Worm (Caenorhabditis elegans) whole organism, L1 larva: ENCODE data around the gene gcy-7.
A peak's percentile ranks its signal among the peaks of the same experiment; 100 is the strongest.

ENCODE experiments used
- C04F5.9 ChIP-seq: sonication (generic microtip); optimal IDR thresholded peaks from 2 replicates; lab custom pipeline; 2016; ENCODE audit warnings: missing genetic modification characterization, missing compliant biosample characterization
- C34B4.2 ChIP-seq: sonication (generic microtip); optimal IDR thresholded peaks from 2 replicates; lab custom pipeline; 2017; ENCODE audit warnings: mild to moderate bottlenecking, missing genetic modification characterization, missing compliant biosample characterization
- F16B12.6 ChIP-seq: fragments of 150-350 bp; optimal IDR thresholded peaks from 2 replicates; lab custom pipeline; 2014; ENCODE audit warnings: missing biosample characterization, missing genetic modification characterization
- aly-2 ChIP-seq: fragments of 150-350 bp; optimal IDR thresholded peaks from 2 replicates; lab custom pipeline; 2014; ENCODE audit warnings: missing biosample characterization, missing genetic modification characterization
- ama-1 ChIP-seq: fragments of 150-350 bp; optimal IDR thresholded peaks from 2 replicates; lab custom pipeline; 2014
- ceh-63 ChIP-seq: fragments of 200-800 bp; sonication (Bioruptor generic); optimal IDR thresholded peaks from 2 replicates; lab custom pipeline; 2018; ENCODE audit warnings: mild to moderate bottlenecking, missing genetic modification characterization, missing compliant biosample characterization
- ceh-88 ChIP-seq: fragments of 200-800 bp; sonication (Bioruptor generic); IDR thresholded peaks from 2 replicates; pipeline ENCODE4 v1.3.6; 2022; ENCODE audit warnings: missing genetic modification characterization, missing compliant biosample characterization
- ces-1 ChIP-seq: fragments of 150-350 bp; optimal IDR thresholded peaks from 2 replicates; lab custom pipeline; 2014; ENCODE audit warnings: missing biosample characterization, missing genetic modification reagents, missing genetic modification characterization
- dpl-1 ChIP-seq, 3 experiments: fragments of 150-350 bp in 2 of 3; sonication (generic microtip) in 1 of 3; optimal IDR thresholded peaks; 2 replicates each; lab custom pipeline; 2014 to 2017; ENCODE audit warnings: missing biosample characterization in 3 of 3, missing genetic modification characterization in 3 of 3, missing genetic modification reagents in 3 of 3
- efl-3 ChIP-seq: fragments of 200-800 bp; sonication (Bioruptor generic); optimal IDR thresholded peaks from 2 replicates; lab custom pipeline; 2018; ENCODE audit warnings: mild to moderate bottlenecking, missing genetic modification characterization, missing compliant biosample characterization
- egl-13 ChIP-seq: sonication (generic microtip); optimal IDR thresholded peaks from 2 replicates; lab custom pipeline; 2016; ENCODE audit warnings: missing genotype, missing genetic modification reagents, missing genetic modification characterization, missing compliant biosample characterization
- egl-27 ChIP-seq, 2 experiments: fragments of 150-350 bp in 1 of 2; sonication (generic microtip); optimal IDR thresholded peaks; 3 replicates each; lab custom pipeline; 2017 to 2018; ENCODE audit warnings: missing biosample characterization in 2 of 2, missing genetic modification characterization in 2 of 2, missing genetic modification reagents in 2 of 2
- fkh-10 ChIP-seq: sonication (generic microtip); optimal IDR thresholded peaks from 2 replicates; lab custom pipeline; 2017; ENCODE audit warnings: missing biosample characterization, missing genetic modification reagents, missing genetic modification characterization
- fkh-8 ChIP-seq: sonication (generic microtip); optimal IDR thresholded peaks from 2 replicates; lab custom pipeline; 2016; ENCODE audit warnings: mild to moderate bottlenecking, missing genetic modification characterization, missing compliant biosample characterization
- fos-1 ChIP-seq: fragments of 150-350 bp; optimal IDR thresholded peaks from 2 replicates; lab custom pipeline; 2014; ENCODE audit warnings: missing biosample characterization, missing genetic modification characterization
- grh-1 ChIP-seq: fragments of 200-800 bp; sonication (Bioruptor generic); IDR thresholded peaks from 2 replicates; pipeline ENCODE4 v1.3.6; 2022; ENCODE audit warnings: missing genetic modification reagents, missing genetic modification characterization, missing compliant biosample characterization
- hlh-4 ChIP-seq: sonication (generic microtip); optimal IDR thresholded peaks from 2 replicates; lab custom pipeline; 2016; ENCODE audit warnings: mild to moderate bottlenecking, missing genetic modification characterization, missing compliant biosample characterization
- hpl-2 ChIP-seq: fragments of 150-350 bp; optimal IDR thresholded peaks from 2 replicates; lab custom pipeline; 2014; ENCODE audit warnings: missing biosample characterization, missing genetic modification reagents, missing genetic modification characterization
- irx-1 ChIP-seq: sonication (generic microtip); optimal IDR thresholded peaks from 2 replicates; lab custom pipeline; 2016; ENCODE audit warnings: missing genetic modification characterization, missing compliant biosample characterization
- isw-1 ChIP-seq: fragments of 200-800 bp; sonication (Bioruptor generic); IDR thresholded peaks from 2 replicates; pipeline ENCODE4 v1.3.6; 2022; ENCODE audit warnings: missing genetic modification characterization, missing compliant biosample characterization
- jun-1 ChIP-seq: fragments of 150-350 bp; optimal IDR thresholded peaks from 2 replicates; lab custom pipeline; 2014; ENCODE audit warnings: missing biosample characterization, missing genetic modification reagents, missing genetic modification characterization
- lin-13 ChIP-seq: fragments of 150-350 bp; optimal IDR thresholded peaks from 2 replicates; lab custom pipeline; 2014; ENCODE audit warnings: missing biosample characterization, missing genetic modification reagents, missing genetic modification characterization
- lin-15B ChIP-seq: fragments of 150-350 bp; sonication (generic microtip); optimal IDR thresholded peaks from 3 replicates; lab custom pipeline; 2014; ENCODE audit warnings: missing biosample characterization, missing genetic modification characterization
- lin-35 ChIP-seq, 2 experiments: fragments of 150-350 bp; optimal IDR thresholded peaks; 2 replicates each; lab custom pipeline; 2014; ENCODE audit warnings: missing biosample characterization in 2 of 2, missing genetic modification characterization in 2 of 2, missing genetic modification reagents in 2 of 2
- mef-2 ChIP-seq: fragments of 150-350 bp; optimal IDR thresholded peaks from 2 replicates; lab custom pipeline; 2014; ENCODE audit warnings: missing biosample characterization, missing genetic modification characterization
- nhr-11 ChIP-seq: fragments of 150-350 bp; optimal IDR thresholded peaks from 2 replicates; lab custom pipeline; 2014; ENCODE audit warnings: missing biosample characterization, missing genetic modification characterization
- nhr-12 ChIP-seq: sonication (generic microtip); optimal IDR thresholded peaks from 2 replicates; lab custom pipeline; 2017; ENCODE audit warnings: missing biosample characterization, missing genetic modification characterization
- nhr-19 ChIP-seq: fragments of 200-800 bp; sonication (Bioruptor generic); conservative IDR thresholded peaks from 2 replicates; pipeline ENCODE4 v1.3.6; 2022; ENCODE audit warnings: missing genetic modification characterization, missing compliant biosample characterization
- nhr-20 ChIP-seq: sonication (generic microtip); optimal IDR thresholded peaks from 2 replicates; lab custom pipeline; 2016; ENCODE audit warnings: mild to moderate bottlenecking, missing genetic modification characterization, missing compliant biosample characterization
- nhr-237 ChIP-seq: fragments of 150-350 bp; optimal IDR thresholded peaks from 2 replicates; lab custom pipeline; 2014; ENCODE audit warnings: missing biosample characterization, missing genetic modification characterization
- nhr-47 ChIP-seq: sonication (generic microtip); optimal IDR thresholded peaks from 2 replicates; lab custom pipeline; 2016; ENCODE audit warnings: mild to moderate bottlenecking, missing genetic modification characterization, moderate library complexity, missing compliant biosample characterization
- nhr-71 ChIP-seq: sonication (generic microtip); optimal IDR thresholded peaks from 2 replicates; lab custom pipeline; 2016; ENCODE audit warnings: mild to moderate bottlenecking, missing genetic modification characterization, moderate library complexity, missing compliant biosample characterization
- nhr-76 ChIP-seq: sonication (generic microtip); optimal IDR thresholded peaks from 2 replicates; lab custom pipeline; 2017; ENCODE audit warnings: missing biosample characterization, missing genetic modification characterization
- nhr-77 ChIP-seq: fragments of 150-350 bp; optimal IDR thresholded peaks from 2 replicates; lab custom pipeline; 2014; ENCODE audit warnings: missing biosample characterization, missing genetic modification characterization
- nhr-85 ChIP-seq: sonication (generic microtip); peaks from one replicate; lab custom pipeline; 2016; ENCODE audit warnings: missing genetic modification characterization, inconsistent platforms, missing compliant biosample characterization
- nhr-90 ChIP-seq: sonication (generic microtip); optimal IDR thresholded peaks from 2 replicates; lab custom pipeline; 2016; ENCODE audit warnings: mild to moderate bottlenecking, missing genetic modification characterization, missing compliant biosample characterization; ENCODE audit not compliant: poor library complexity
- pag-3 ChIP-seq: sonication (generic microtip); optimal IDR thresholded peaks from 2 replicates; lab custom pipeline; 2017; ENCODE audit warnings: missing genetic modification characterization, mild to moderate bottlenecking, missing compliant biosample characterization, antibody characterized with exemption, borderline replicate concordance; ENCODE audit not compliant: insufficient read depth
- pax-3 ChIP-seq: fragments of 200-800 bp; sonication (Bioruptor generic); optimal IDR thresholded peaks from 2 replicates; lab custom pipeline; 2018; ENCODE audit warnings: mild to moderate bottlenecking, missing genetic modification characterization, moderate library complexity, missing compliant biosample characterization
- pqm-1 ChIP-seq: sonication (generic microtip); optimal IDR thresholded peaks from 3 replicates; lab custom pipeline; 2017; ENCODE audit warnings: missing biosample characterization, missing genetic modification characterization
- skn-1 ChIP-seq: fragments of 150-350 bp; optimal IDR thresholded peaks from 2 replicates; lab custom pipeline; 2014; ENCODE audit warnings: missing biosample characterization, missing genetic modification characterization
- sup-37 ChIP-seq: fragments of 200-800 bp; sonication (Bioruptor generic); optimal IDR thresholded peaks from 2 replicates; lab custom pipeline; 2018; ENCODE audit warnings: mild to moderate bottlenecking, missing genetic modification characterization, missing compliant biosample characterization
- swsn-7 ChIP-seq: sonication (generic microtip); optimal IDR thresholded peaks from 2 replicates; lab custom pipeline; 2016; ENCODE audit warnings: missing genetic modification characterization, missing compliant biosample characterization
- tbx-2 ChIP-seq: sonication (generic microtip); optimal IDR thresholded peaks from 2 replicates; lab custom pipeline; 2016; ENCODE audit warnings: missing genetic modification characterization, missing compliant biosample characterization
- tlp-1 ChIP-seq: fragments of 150-350 bp; optimal IDR thresholded peaks from 2 replicates; lab custom pipeline; 2014; ENCODE audit warnings: missing biosample characterization, missing genetic modification characterization
- unc-98 ChIP-seq: fragments of 200-800 bp; sonication (Bioruptor generic); IDR thresholded peaks from 2 replicates; pipeline ENCODE4 v1.3.6; 2022; ENCODE audit warnings: missing genetic modification characterization, missing compliant biosample characterization
- xbp-1 ChIP-seq: sonication (generic microtip); optimal IDR thresholded peaks from 2 replicates; lab custom pipeline; 2016; ENCODE audit warnings: missing genetic modification characterization, missing compliant biosample characterization
- zip-4 ChIP-seq: fragments of 200-800 bp; sonication (Bioruptor generic); optimal IDR thresholded peaks from 2 replicates; lab custom pipeline; 2018; ENCODE audit warnings: mild to moderate bottlenecking, missing genetic modification characterization, moderate library complexity, missing compliant biosample characterization
- ztf-4 ChIP-seq: fragments of 150-350 bp; optimal IDR thresholded peaks from 2 replicates; lab custom pipeline; 2014; ENCODE audit warnings: missing biosample characterization, missing genetic modification characterization

gcy-7 gene

ce11 chrV:8342416-8342815 lies 44.7 kb upstream of the gcy-7 start (continued):
- TF ChIP-seq fkh-8 (peak; percentile 38), fkh-10 (GFP tag; lab: Kevin White, UChicago) (no peak), pag-3 (tag; lab: Kevin White, UChicago) (no peak), nhr-20 (no peak), skn-1 (tag; lab: Kevin White, UChicago) (no peak), sup-37 (no peak), lin-13 (GFP tag; lab: Kevin White, UChicago) (no peak)

- TF ChIP-seq swsn-7 (tag; lab: Kevin White, UChicago) (no peak), ama-1 (no peak), hpl-2 (GFP tag; lab: Kevin White, UChicago) (no peak), pag-3 (tag; lab: Kevin White, UChicago) (no peak), nhr-90 (tag; lab: Kevin White, UChicago) (no peak), hlh-4 (tag; lab: Kevin White, UChicago) (no peak), pqm-1 (tag; lab: Kevin White, UChicago) (no peak), nhr-47 (tag; lab: Kevin White, UChicago) (no peak)
- TF ChIP-seq, all 84 proteins: peak for 0
Observed at ce11 chrV:8345436-8345835, 41.7 kb upstream of the gcy-7 start, which contains the start of gene C08D8.1. Gene C08D8.1, plus strand, starts transcription at chrV:8345759.

ce11 chrV:8348959-8349389 lies 38.2 kb upstream of the gcy-7 start:
- TF ChIP-seq swsn-7 (tag; lab: Kevin White, UChicago) (peak; percentile 93), isw-1 (peak; percentile 42), F16B12.6 (tag; lab: Kevin White, UChicago) (peak; percentile 37), unc-98 (GFP tag; lab: Robert Waterston, UW) (no peak), dpl-1 (GFP tag; optimal IDR thresholded peaks at IDR 0.05; lab: Kevin White, UChicago) (peak; percentile 37 to 64 (median 56)), nhr-85 (tag; lab: Kevin White, UChicago) (peak; percentile 97), nhr-12 (tag; lab: Kevin White, UChicago) (no peak), ceh-88 (GFP tag; lab: Robert Waterston, UW) (0 out of 2 replicates have a peak, but pooled peaks have one; percentile 28), nhr-11 (tag; lab: Kevin White, UChicago) (peak; percentile 28), nhr-47 (tag; lab: Kevin White, UChicago) (peak; percentile 95), nhr-71 (peak; percentile 95), lin-15B (peak; percentile 46), irx-1 (peak; percentile 80), tbx-2 (tag; lab: Kevin White, UChicago) (peak; percentile 85), ama-1 (peak; percentile 96), nhr-19 (GFP tag; lab: Robert Waterston, UW) (peak; percentile 95), fos-1 (peak; percentile 75), jun-1 (peak; percentile 55), fkh-8 (peak; percentile 38), pqm-1 (tag; lab: Kevin White, UChicago) (no peak), pax-3 (tag; lab: Kevin White, UChicago) (peak; percentile 74), zip-4 (GFP tag; lab: Kevin White, UChicago) (peak; percentile 69), C34B4.2 (tag; lab: Kevin White, UChicago) (no peak), sup-37 (peak; percentile 73), lin-35 (GFP tag; optimal IDR thresholded peaks at IDR 0.05; lab: Kevin White, UChicago) (peak; percentile 56 to 79), nhr-77 (tag; lab: Kevin White, UChicago) (peak; percentile 72), nhr-76 (no peak), grh-1 (GFP tag; lab: Robert Waterston, UW) (peak; percentile 84), efl-3 (GFP tag; lab: Kevin White, UChicago) (peak; percentile 68), hpl-2 (GFP tag; lab: Kevin White, UChicago) (peak; percentile 63), egl-27 (tag; optimal IDR thresholded peaks at IDR 0.05; lab: Kevin White, UChicago) (no peak), ceh-63 (GFP tag; lab: Kevin White, UChicago) (no peak), mef-2 (no peak), ztf-4 (peak; percentile 77), egl-13 (peak; percentile 56), xbp-1 (tag; lab: Kevin White, UChicago) (peak; percentile 89), ces-1 (GFP tag; lab: Kevin White, UChicago) (no peak), nhr-237 (peak; percentile 8), aly-2 (tag; lab: Kevin White, UChicago) (peak; percentile 49), C04F5.9 (tag; lab: Kevin White, UChicago) (peak; percentile 45), tlp-1 (tag; lab: Kevin White, UChicago) (no peak)
